Worm (Caenorhabditis elegans) whole organism, young adult: ENCODE data around the gene str-261.

ENCODE experiments used
- B0336.3 ChIP-seq: fragments of 200-800 bp; sonication (Bioruptor generic); IDR thresholded peaks from 2 replicates; pipeline ENCODE4 v1.3.6; 2022; ENCODE audit warnings: missing genetic modification characterization, missing compliant biosample characterization
- D2030.7 ChIP-seq: fragments of 200-800 bp; sonication (Bioruptor generic); IDR thresholded peaks from 2 replicates; pipeline ENCODE4 v1.3.6; 2022; ENCODE audit warnings: missing genetic modification reagents, missing genetic modification characterization, missing compliant biosample characterization
- F23B12.7 ChIP-seq: sonication (generic microtip); optimal IDR thresholded peaks from 2 replicates; lab custom pipeline; 2017; ENCODE audit warnings: missing genetic modification characterization, mild to moderate bottlenecking, missing compliant biosample characterization, antibody characterized with exemption, moderate library complexity; ENCODE audit not compliant: insufficient read depth
- F37B4.10 ChIP-seq: fragments of 200-800 bp; sonication (Bioruptor generic); IDR thresholded peaks from 2 replicates; pipeline ENCODE4 v1.3.6; 2022; ENCODE audit warnings: missing genetic modification characterization, missing compliant biosample characterization
- F55B11.4 ChIP-seq: sonication (generic microtip); optimal IDR thresholded peaks from 2 replicates; lab custom pipeline; 2016; ENCODE audit warnings: missing compliant biosample characterization, missing genetic modification characterization, borderline replicate concordance; ENCODE audit not compliant: insufficient read depth
- K11D2.4 ChIP-seq: fragments of 200-800 bp; sonication (Bioruptor generic); IDR thresholded peaks from 2 replicates; pipeline ENCODE4 v1.3.6; 2022; ENCODE audit warnings: missing genetic modification reagents, missing genetic modification characterization, missing compliant biosample characterization
- K12H6.12 ChIP-seq: fragments of 200-800 bp; sonication (Bioruptor generic); optimal IDR thresholded peaks from 2 replicates; lab custom pipeline; 2018; ENCODE audit warnings: mild to moderate bottlenecking, missing genetic modification characterization, missing compliant biosample characterization
- Y53G8AR.9 ChIP-seq: fragments of 200-800 bp; sonication (Bioruptor generic); conservative IDR thresholded peaks from 2 replicates; pipeline ENCODE4 v1.3.6; 2022; ENCODE audit warnings: missing genetic modification reagents, missing genetic modification characterization, missing compliant biosample characterization
- ZK185.1 ChIP-seq: sonication (generic microtip); optimal IDR thresholded peaks from 2 replicates; lab custom pipeline; 2016; ENCODE audit warnings: mild to moderate bottlenecking, missing genetic modification characterization, missing compliant biosample characterization; ENCODE audit not compliant: poor library complexity, severe bottlenecking
- ama-1 ChIP-seq, 3 experiments: fragments of 150-350 bp in 1 of 3; sonication (generic microtip) in 2 of 3; optimal IDR thresholded peaks; 2 replicates each; lab custom pipeline; 2014 to 2018; ENCODE audit warnings: missing biosample characterization in 2 of 3, missing genetic modification characterization in 2 of 3, missing genetic modification reagents in 2 of 3
- aptf-2 ChIP-seq: fragments of 200-800 bp; sonication (Bioruptor generic); conservative IDR thresholded peaks from 2 replicates; pipeline ENCODE4 v1.3.6; 2022; ENCODE audit warnings: missing genetic modification reagents, missing genetic modification characterization, missing compliant biosample characterization
- attf-3 ChIP-seq: fragments of 200-800 bp; sonication (Bioruptor generic); conservative IDR thresholded peaks from 2 replicates; pipeline ENCODE4 v1.3.6; 2022; ENCODE audit warnings: missing genetic modification reagents, missing genetic modification characterization, missing compliant biosample characterization
- attf-6 ChIP-seq: fragments of 200-800 bp; sonication (Bioruptor generic); IDR thresholded peaks from 2 replicates; pipeline ENCODE4 v1.3.6; 2022; ENCODE audit warnings: missing genetic modification reagents, missing genetic modification characterization, missing compliant biosample characterization
- ceh-100 ChIP-seq: fragments of 200-800 bp; sonication (Bioruptor generic); IDR thresholded peaks from 2 replicates; pipeline ENCODE4 v1.3.6; 2022; ENCODE audit warnings: missing genetic modification reagents, missing genetic modification characterization, missing compliant biosample characterization
- ceh-27 ChIP-seq: fragments of 200-800 bp; sonication (Bioruptor generic); optimal IDR thresholded peaks from 2 replicates; lab custom pipeline; 2018; ENCODE audit warnings: mild to moderate bottlenecking, missing genetic modification characterization, moderate library complexity, missing compliant biosample characterization
- ceh-40 ChIP-seq: fragments of 200-800 bp; sonication (Bioruptor generic); IDR thresholded peaks from 2 replicates; pipeline ENCODE4 v1.3.6; 2022; ENCODE audit warnings: missing genetic modification characterization, missing compliant biosample characterization
- die-1 ChIP-seq: sonication (generic microtip); optimal IDR thresholded peaks from 2 replicates; lab custom pipeline; 2016; ENCODE audit warnings: missing genotype, mild to moderate bottlenecking, missing genetic modification characterization, missing compliant biosample characterization
- dox-1 ChIP-seq: fragments of 200-800 bp; sonication (Bioruptor generic); IDR thresholded peaks from 2 replicates; pipeline ENCODE4 v1.3.6; 2022; ENCODE audit warnings: missing genetic modification reagents, missing genetic modification characterization, missing compliant biosample characterization
- dpl-1 ChIP-seq: fragments of 150-350 bp; optimal IDR thresholded peaks from 2 replicates; lab custom pipeline; 2014; ENCODE audit warnings: missing biosample characterization, missing genetic modification reagents, missing genetic modification characterization
- egl-18 ChIP-seq: fragments of 200-800 bp; sonication (Bioruptor generic); IDR thresholded peaks from 2 replicates; pipeline ENCODE4 v1.3.6; 2022; ENCODE audit warnings: missing genetic modification reagents, missing genetic modification characterization, missing compliant biosample characterization
- ets-4 ChIP-seq: fragments of 200-800 bp; sonication (Bioruptor generic); optimal IDR thresholded peaks from 2 replicates; lab custom pipeline; 2018; ENCODE audit warnings: mild to moderate bottlenecking, missing genetic modification characterization, missing compliant biosample characterization
- fkh-3 ChIP-seq: sonication (generic microtip); optimal IDR thresholded peaks from 2 replicates; lab custom pipeline; 2016; ENCODE audit warnings: mild to moderate bottlenecking, missing genetic modification characterization, missing compliant biosample characterization
- gei-17 ChIP-seq: fragments of 200-800 bp; sonication (Bioruptor generic); optimal IDR thresholded peaks from 2 replicates; lab custom pipeline; 2018; ENCODE audit warnings: mild to moderate bottlenecking, missing genetic modification characterization, missing compliant biosample characterization
- hmg-1.2 ChIP-seq: fragments of 200-800 bp; sonication (Bioruptor generic); IDR thresholded peaks from 2 replicates; pipeline ENCODE4 v1.3.6; 2022; ENCODE audit warnings: missing genetic modification reagents, missing genetic modification characterization, missing compliant biosample characterization
- hmg-20 ChIP-seq: fragments of 200-800 bp; sonication (Bioruptor generic); IDR thresholded peaks from 2 replicates; pipeline ENCODE4 v1.3.6; 2022; ENCODE audit warnings: missing genetic modification reagents, missing genetic modification characterization, missing compliant biosample characterization
- hsf-1 ChIP-seq: fragments of 200-800 bp; sonication (Bioruptor generic); IDR thresholded peaks from 2 replicates; pipeline ENCODE4 v1.3.6; 2022; ENCODE audit warnings: missing genetic modification reagents, missing genetic modification characterization, missing compliant biosample characterization
- let-526 ChIP-seq: fragments of 200-800 bp; sonication (Bioruptor generic); IDR thresholded peaks from 2 replicates; pipeline ENCODE4 v1.3.6; 2022; ENCODE audit warnings: missing genetic modification reagents, missing genetic modification characterization, missing compliant biosample characterization
- lin-40 ChIP-seq: sonication (generic microtip); optimal IDR thresholded peaks from 2 replicates; lab custom pipeline; 2016; ENCODE audit warnings: missing genetic modification characterization, mild to moderate bottlenecking, missing compliant biosample characterization, missing genotype, missing genetic modification reagents
- lin-54 ChIP-seq: fragments of 200-800 bp; sonication (Bioruptor generic); optimal IDR thresholded peaks from 2 replicates; lab custom pipeline; 2018; ENCODE audit warnings: mild to moderate bottlenecking, missing genetic modification characterization, missing compliant biosample characterization
- lir-1 ChIP-seq: fragments of 200-800 bp; sonication (Bioruptor generic); conservative IDR thresholded peaks from 2 replicates; pipeline ENCODE4 v1.3.6; 2022; ENCODE audit warnings: missing genetic modification reagents, missing genetic modification characterization, missing compliant biosample characterization
- lsl-1 ChIP-seq: fragments of 200-800 bp; sonication (Bioruptor generic); optimal IDR thresholded peaks from 2 replicates; lab custom pipeline; 2018; ENCODE audit warnings: mild to moderate bottlenecking, missing genetic modification characterization, moderate library complexity, missing compliant biosample characterization
- lsy-27 ChIP-seq: sonication (generic microtip); optimal IDR thresholded peaks from 2 replicates; lab custom pipeline; 2017; ENCODE audit warnings: missing genetic modification characterization, mild to moderate bottlenecking, missing compliant biosample characterization, antibody characterized with exemption, missing genotype, borderline replicate concordance; ENCODE audit not compliant: insufficient read depth
- madf-6 ChIP-seq: fragments of 200-800 bp; sonication (Bioruptor generic); IDR thresholded peaks from 2 replicates; pipeline ENCODE4 v1.3.6; 2022; ENCODE audit warnings: missing genetic modification reagents, missing genetic modification characterization, missing compliant biosample characterization
- mcd-1 ChIP-seq: fragments of 200-800 bp; sonication (Bioruptor generic); IDR thresholded peaks from 2 replicates; pipeline ENCODE4 v1.3.6; 2022; ENCODE audit warnings: missing genetic modification reagents, missing genetic modification characterization, missing compliant biosample characterization
- nfyb-1 ChIP-seq: fragments of 200-800 bp; sonication (Bioruptor generic); IDR thresholded peaks from 2 replicates; pipeline ENCODE4 v1.3.6; 2022; ENCODE audit warnings: missing genetic modification reagents, missing genetic modification characterization, missing compliant biosample characterization
- nhr-27 ChIP-seq: fragments of 200-800 bp; sonication (Bioruptor generic); optimal IDR thresholded peaks from 2 replicates; lab custom pipeline; 2018; ENCODE audit warnings: mild to moderate bottlenecking, missing genetic modification characterization, moderate library complexity, missing compliant biosample characterization
- nhr-90 ChIP-seq: sonication (generic microtip); optimal IDR thresholded peaks from 2 replicates; lab custom pipeline; 2016; ENCODE audit warnings: missing genotype, mild to moderate bottlenecking, missing genetic modification characterization, missing compliant biosample characterization
- pbrm-1 ChIP-seq: fragments of 200-800 bp; sonication (Bioruptor generic); IDR thresholded peaks from 2 replicates; pipeline ENCODE4 v1.3.6; 2022; ENCODE audit warnings: missing genetic modification reagents, missing genetic modification characterization, missing compliant biosample characterization
- pha-4 ChIP-seq: fragments of 150-350 bp; sonication (generic microtip); optimal IDR thresholded peaks from 2 replicates; lab custom pipeline; 2014; ENCODE audit warnings: missing biosample characterization, missing genetic modification reagents, missing genetic modification characterization
- rec-8 ChIP-seq, 2 experiments: sonication (generic microtip); optimal IDR thresholded peaks; 2 replicates each; lab custom pipeline; 2016; ENCODE audit warnings: mild to moderate bottlenecking in 2 of 2, missing genetic modification characterization in 2 of 2, missing genetic modification reagents in 2 of 2, missing genotype in 2 of 2, missing biosample characterization in 1 of 2, missing compliant biosample characterization in 1 of 2, moderate library complexity in 1 of 2
- repo-1 ChIP-seq: sonication (generic microtip); optimal IDR thresholded peaks from 2 replicates; lab custom pipeline; 2017; ENCODE audit warnings: mild to moderate bottlenecking, missing genetic modification characterization, missing compliant biosample characterization
- snpc-3.4 ChIP-seq: sonication (generic microtip); optimal IDR thresholded peaks from 2 replicates; lab custom pipeline; 2017; ENCODE audit warnings: missing genetic modification characterization, mild to moderate bottlenecking, missing compliant biosample characterization, antibody characterized with exemption, moderate library complexity, missing genotype, missing genetic modification reagents
- sptf-2 ChIP-seq: fragments of 200-800 bp; sonication (Bioruptor generic); optimal IDR thresholded peaks from 2 replicates; lab custom pipeline; 2018; ENCODE audit warnings: mild to moderate bottlenecking, missing genetic modification characterization, missing compliant biosample characterization
- tbp1 ChIP-seq: fragments of 200-800 bp; sonication (Bioruptor generic); optimal IDR thresholded peaks from 2 replicates; lab custom pipeline; 2018; ENCODE audit warnings: mild to moderate bottlenecking, missing genetic modification characterization, missing compliant biosample characterization
- zim-3 ChIP-seq: sonication (generic microtip); optimal IDR thresholded peaks from 2 replicates; lab custom pipeline; 2017; ENCODE audit warnings: mild to moderate bottlenecking, missing genetic modification characterization, moderate library complexity, missing compliant biosample characterization
- ztf-28 ChIP-seq: fragments of 200-800 bp; sonication (Bioruptor generic); IDR thresholded peaks from 2 replicates; pipeline ENCODE4 v1.3.6; 2022; ENCODE audit warnings: missing genetic modification reagents, missing genetic modification characterization, missing compliant biosample characterization
- ztf-3 ChIP-seq: fragments of 200-800 bp; sonication (Bioruptor generic); optimal IDR thresholded peaks from 2 replicates; lab custom pipeline; 2018; ENCODE audit warnings: mild to moderate bottlenecking, missing genetic modification characterization, missing compliant biosample characterization

The str-261 gene

ce11 chrIII:11110756-11111155, 36.4 kb downstream of the str-261 start (continued):
- TF ChIP-seq F55B11.4 (tag; lab: Kevin White, UChicago) (no peak), dox-1 (peak; percentile 83), die-1 (no peak), ZK185.1 (tag; lab: Kevin White, UChicago) (peak; percentile 60), pbrm-1 (GFP tag; lab: Robert Waterston, UW) (peak; percentile 65; the same call in 1 of the 2 replicates), let-526 (GFP tag; lab: Robert Waterston, UW) (peak; percentile 56; the same call in 1 of the 2 replicates), ztf-3 (GFP tag; lab: Kevin White, UChicago) (no peak), tbp1 (GFP tag; lab: Kevin White, UChicago) (peak; percentile 54), Y53G8AR.9 (GFP tag; lab: Robert Waterston, UW) (peak; percentile 62; the same call in 1 of the 2 replicates), repo-1 (peak; percentile 36), dpl-1 (GFP tag; lab: Kevin White, UChicago) (no peak), hsf-1 (GFP tag; lab: Robert Waterston, UW) (0 out of 2 replicates have a peak, but pooled peaks have one; percentile 16), K11D2.4 (GFP tag; lab: Robert Waterston, UW) (peak; percentile 66), nhr-90 (no peak), ceh-27 (GFP tag; lab: Kevin White, UChicago) (peak; percentile 53), nfyb-1 (GFP tag; lab: Robert Waterston, UW) (0 out of 2 replicates have a peak, but pooled peaks have one; percentile 28), fkh-3 (tag; lab: Kevin White, UChicago) (no peak), egl-18 (GFP tag; lab: Robert Waterston, UW) (no peak), snpc-3.4 (no peak), mcd-1 (GFP tag; lab: Robert Waterston, UW) (peak; percentile 91), F23B12.7 (tag; lab: Kevin White, UChicago) (peak; percentile 48), lin-54 (peak; percentile 78), madf-6 (peak; percentile 63), D2030.7 (GFP tag; lab: Robert Waterston, UW) (peak; percentile 49; the same call in 1 of the 2 replicates), lsl-1 (peak; percentile 53), gei-17 (GFP tag; lab: Kevin White, UChicago) (no peak), nhr-27 (tag; lab: Kevin White, UChicago) (no peak), lir-1 (GFP tag; lab: Robert Waterston, UW) (no peak), ets-4 (GFP tag; lab: Kevin White, UChicago) (no peak), zim-3 (tag; lab: Kevin White, UChicago) (no peak), lin-40 (peak; percentile 70), ceh-100 (GFP tag; lab: Robert Waterston, UW) (peak; percentile 88), ztf-28 (GFP tag; lab: Robert Waterston, UW) (0 out of 2 replicates have a peak, but pooled peaks have one; percentile 9), ceh-40 (no peak), lsy-27 (tag; lab: Kevin White, UChicago) (no peak), aptf-2 (GFP tag; lab: Robert Waterston, UW) (no peak), hmg-1.2 (peak; percentile 99), pha-4 (no peak), sptf-2 (GFP tag; lab: Kevin White, UChicago) (no peak), attf-3 (GFP tag; lab: Robert Waterston, UW) (0 out of 2 replicates have a peak, but pooled peaks have one; percentile 39), ama-1 (optimal IDR thresholded peaks at IDR 0.05; lab: Kevin White, UChicago) (no peak), ama-1 (GFP tag; optimal IDR thresholded peaks at IDR 0.05; lab: Kevin White, UChicago) (no peak), K12H6.12 (peak; percentile 54), attf-6 (GFP tag; lab: Robert Waterston, UW) (no peak), hmg-20 (GFP tag; lab: Robert Waterston, UW) (no peak), rec-8 (tag; optimal IDR thresholded peaks at IDR 0.05; lab: Kevin White, UChicago) (peak in 1 of 2 experiments; percentile 1), B0336.3 (GFP tag; lab: Robert Waterston, UW) (peak; percentile 69; the same call in 1 of the 2 replicates), F37B4.10 (GFP tag; lab: Robert Waterston, UW) (0 out of 2 replicates have a peak, but pooled peaks have one; percentile 56)
